Worm (Caenorhabditis elegans) whole organism, young adult: Measurements from ENCODE around the gene sre-38.

Experiments used
- B0336.3 ChIP-seq: fragments of 200-800 bp; sonication (Bioruptor generic); IDR thresholded peaks from 2 replicates; pipeline ENCODE4 v1.3.6; 2022; ENCODE audit warnings: missing genetic modification characterization, missing compliant biosample characterization
- mel-28 ChIP-seq: sonication (generic microtip); optimal IDR thresholded peaks from 2 replicates; lab custom pipeline; 2016; ENCODE audit warnings: borderline replicate concordance, mild to moderate bottlenecking, missing genetic modification characterization, missing compliant biosample characterization
- nhr-80 ChIP-seq: sonication (generic microtip); optimal IDR thresholded peaks from 2 replicates; lab custom pipeline; 2016; ENCODE audit warnings: missing genetic modification characterization, missing compliant biosample characterization

DNA sequence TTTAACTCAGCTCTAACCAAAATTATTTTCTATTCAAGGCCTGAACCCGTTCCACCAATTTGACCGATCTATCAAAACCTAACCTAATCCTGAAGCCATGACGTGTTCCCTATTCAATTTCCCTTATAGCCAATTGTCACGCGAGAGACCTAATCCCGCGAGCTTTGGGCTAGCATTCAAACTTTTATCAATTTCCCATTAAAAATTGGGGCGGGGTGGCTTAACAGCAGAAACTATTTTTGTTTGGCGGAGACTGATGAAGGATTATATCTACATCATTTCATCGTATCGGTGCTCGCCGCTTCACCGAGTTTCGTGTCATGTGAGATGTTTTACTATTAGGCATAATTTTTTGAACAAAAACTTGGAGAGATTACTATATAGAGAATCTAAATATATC, 31.4 kb downstream of the sre-38 start:
- TF ChIP-seq B0336.3 (GFP tag; lab: Robert Waterston, UW) (no peak), nhr-80 (no peak), mel-28 (tag; lab: Kevin White, UChicago) (no peak)
